Worm (Caenorhabditis elegans) whole organism, L4 larva: Measurements from ENCODE around the gene acr-7.

Source experiments
- F10B5.3 ChIP-seq: sonication (generic microtip); optimal IDR thresholded peaks from 2 replicates; lab custom pipeline; 2016; ENCODE audit warnings: mild to moderate bottlenecking, missing genetic modification characterization, missing compliant biosample characterization
- F49E8.2 ChIP-seq: sonication (generic microtip); optimal IDR thresholded peaks from 2 replicates; lab custom pipeline; 2016; ENCODE audit warnings: missing compliant biosample characterization, mild to moderate bottlenecking, missing genetic modification characterization, borderline replicate concordance
- R02D3.7 ChIP-seq: fragments of 150-350 bp; sonication (generic microtip); optimal IDR thresholded peaks from 3 replicates; lab custom pipeline; 2014; ENCODE audit warnings: missing biosample characterization, missing genetic modification characterization
- T20F7.1 ChIP-seq: fragments of 200-800 bp; sonication (Bioruptor generic); optimal IDR thresholded peaks from 2 replicates; lab custom pipeline; 2018; ENCODE audit warnings: mild to moderate bottlenecking, missing genetic modification characterization, missing compliant biosample characterization
- Y5F2A.4 ChIP-seq: fragments of 200-800 bp; sonication (Bioruptor generic); optimal IDR thresholded peaks from 2 replicates; lab custom pipeline; 2018; ENCODE audit warnings: mild to moderate bottlenecking, missing genetic modification characterization, missing compliant biosample characterization
- Y75B8A.6 ChIP-seq: fragments of 200-800 bp; sonication (Bioruptor generic); IDR thresholded peaks from 2 replicates; pipeline ENCODE4 v1.3.6; 2022; ENCODE audit warnings: missing genetic modification reagents, missing genetic modification characterization, missing compliant biosample characterization
- arid-1 ChIP-seq: fragments of 200-800 bp; sonication (Bioruptor generic); conservative IDR thresholded peaks from 2 replicates; pipeline ENCODE4 v1.3.6; 2022; ENCODE audit warnings: missing genetic modification reagents, missing genetic modification characterization, missing compliant biosample characterization
- attf-4 ChIP-seq: sonication (generic microtip); optimal IDR thresholded peaks from 3 replicates; lab custom pipeline; 2017; ENCODE audit warnings: missing biosample characterization, missing genetic modification characterization
- ceh-28 ChIP-seq: fragments of 150-350 bp; optimal IDR thresholded peaks from 2 replicates; lab custom pipeline; 2014; ENCODE audit warnings: missing biosample characterization, missing genetic modification reagents, missing genetic modification characterization
- ceh-32 ChIP-seq: sonication (generic microtip); optimal IDR thresholded peaks from 2 replicates; lab custom pipeline; 2016; ENCODE audit warnings: mild to moderate bottlenecking, missing genetic modification characterization, missing compliant biosample characterization; ENCODE audit not compliant: poor library complexity
- ceh-62 ChIP-seq: sonication (generic microtip); optimal IDR thresholded peaks from 2 replicates; lab custom pipeline; 2017; ENCODE audit warnings: missing biosample characterization, missing genetic modification characterization
- daf-19 ChIP-seq: fragments of 200-800 bp; sonication (Bioruptor generic); conservative IDR thresholded peaks from 2 replicates; pipeline ENCODE4 v1.3.6; 2022; ENCODE audit warnings: missing genetic modification characterization, missing compliant biosample characterization
- dmd-8 ChIP-seq: fragments of 200-800 bp; sonication (Bioruptor generic); IDR thresholded peaks from 2 replicates; pipeline ENCODE4 v1.3.6; 2022; ENCODE audit warnings: missing genetic modification characterization, missing compliant biosample characterization
- dpl-1 ChIP-seq: fragments of 150-350 bp; optimal IDR thresholded peaks from 2 replicates; lab custom pipeline; 2014; ENCODE audit warnings: missing biosample characterization, missing genetic modification reagents, missing genetic modification characterization
- duxl-1 ChIP-seq: sonication (generic microtip); optimal IDR thresholded peaks from 2 replicates; lab custom pipeline; 2016; ENCODE audit warnings: mild to moderate bottlenecking, missing genetic modification characterization, moderate library complexity, missing compliant biosample characterization; ENCODE audit not compliant: poor library complexity
- dve-1 ChIP-seq: sonication (generic microtip); optimal IDR thresholded peaks from 2 replicates; lab custom pipeline; 2017; ENCODE audit warnings: antibody characterized with exemption, mild to moderate bottlenecking, missing genetic modification characterization, missing compliant biosample characterization; ENCODE audit not compliant: insufficient read depth
- egl-27 ChIP-seq: sonication (generic microtip); optimal IDR thresholded peaks from 3 replicates; lab custom pipeline; 2017; ENCODE audit warnings: missing biosample characterization, missing genetic modification reagents, missing genetic modification characterization
- fkh-10 ChIP-seq: fragments of 150-350 bp; optimal IDR thresholded peaks from 2 replicates; lab custom pipeline; 2014; ENCODE audit warnings: missing biosample characterization, missing genetic modification reagents, missing genetic modification characterization
- hif-1 ChIP-seq, 2 experiments: sonication (generic microtip); optimal IDR thresholded peaks; 2 replicates each; lab custom pipeline; 2016 to 2017; ENCODE audit warnings: missing compliant biosample characterization in 2 of 2, missing genetic modification characterization in 2 of 2, missing genetic modification reagents in 2 of 2, missing genotype in 2 of 2, mild to moderate bottlenecking in 1 of 2
- hmg-1.1 ChIP-seq: fragments of 200-800 bp; sonication (Bioruptor generic); IDR thresholded peaks from 2 replicates; pipeline ENCODE4 v1.3.6; 2022; ENCODE audit warnings: missing genetic modification reagents, missing genetic modification characterization, missing compliant biosample characterization
- lin-38 ChIP-seq: fragments of 200-800 bp; sonication (Bioruptor generic); IDR thresholded peaks from 2 replicates; pipeline ENCODE4 v1.3.6; 2022; ENCODE audit warnings: missing genetic modification reagents, missing genetic modification characterization, missing compliant biosample characterization
- lsy-2 ChIP-seq, 2 experiments: fragments of 150-350 bp in 1 of 2; sonication (generic microtip) in 1 of 2; optimal IDR thresholded peaks; 2 replicates each; lab custom pipeline; 2014 to 2017; ENCODE audit warnings: missing biosample characterization in 2 of 2, missing genetic modification characterization in 2 of 2
- mdl-1 ChIP-seq, 2 experiments: fragments of 150-350 bp in 1 of 2; sonication (generic microtip) in 1 of 2; optimal IDR thresholded peaks; 2 replicates each; lab custom pipeline; 2014 to 2017; ENCODE audit warnings: missing biosample characterization in 2 of 2, missing genetic modification characterization in 2 of 2
- mep-1 ChIP-seq: fragments of 150-350 bp; sonication (generic microtip); optimal IDR thresholded peaks from 3 replicates; lab custom pipeline; 2014; ENCODE audit warnings: missing biosample characterization, missing genetic modification characterization
- mes-2 ChIP-seq: sonication (generic microtip); optimal IDR thresholded peaks from 2 replicates; lab custom pipeline; 2016; ENCODE audit warnings: missing genotype, mild to moderate bottlenecking, missing genetic modification characterization, missing compliant biosample characterization; ENCODE audit not compliant: poor library complexity, severe bottlenecking
- nhr-111 ChIP-seq: fragments of 200-800 bp; sonication (Bioruptor generic); optimal IDR thresholded peaks from 2 replicates; lab custom pipeline; 2018; ENCODE audit warnings: mild to moderate bottlenecking, missing genetic modification characterization, missing compliant biosample characterization
- nhr-48 ChIP-seq: sonication (generic microtip); optimal IDR thresholded peaks from 2 replicates; lab custom pipeline; 2016; ENCODE audit warnings: mild to moderate bottlenecking, missing genetic modification characterization, missing compliant biosample characterization
- nhr-6 ChIP-seq: fragments of 150-350 bp; optimal IDR thresholded peaks from 2 replicates; lab custom pipeline; 2014; ENCODE audit warnings: missing biosample characterization, missing genetic modification characterization
- nhr-77 ChIP-seq: fragments of 150-350 bp; optimal IDR thresholded peaks from 2 replicates; lab custom pipeline; 2014; ENCODE audit warnings: missing biosample characterization, missing genetic modification characterization
- pqm-1 ChIP-seq: sonication (generic microtip); optimal IDR thresholded peaks from 2 replicates; lab custom pipeline; 2017; ENCODE audit warnings: missing biosample characterization, missing genetic modification characterization
- saeg-2 ChIP-seq: fragments of 200-800 bp; sonication (Bioruptor generic); IDR thresholded peaks from 2 replicates; pipeline ENCODE4 v1.3.6; 2022; ENCODE audit warnings: missing genetic modification reagents, missing genetic modification characterization, missing compliant biosample characterization
- sdz-12 ChIP-seq: fragments of 200-800 bp; sonication (Bioruptor generic); optimal IDR thresholded peaks from 2 replicates; lab custom pipeline; 2018; ENCODE audit warnings: mild to moderate bottlenecking, missing genetic modification characterization, missing compliant biosample characterization
- set-16 ChIP-seq: fragments of 200-800 bp; sonication (Bioruptor generic); IDR thresholded peaks from 2 replicates; pipeline ENCODE4 v1.3.6; 2022; ENCODE audit warnings: missing genetic modification reagents, missing genetic modification characterization, missing compliant biosample characterization
- skn-1 ChIP-seq: fragments of 150-350 bp; optimal IDR thresholded peaks from 2 replicates; lab custom pipeline; 2014; ENCODE audit warnings: missing biosample characterization, missing genetic modification characterization
- tag-97 ChIP-seq: fragments of 200-800 bp; sonication (Bioruptor generic); IDR thresholded peaks from 2 replicates; pipeline ENCODE4 v1.3.6; 2022; ENCODE audit warnings: missing genetic modification characterization, missing compliant biosample characterization
- tra-1 ChIP-seq: fragments of 200-800 bp; sonication (Bioruptor generic); IDR thresholded peaks from 2 replicates; pipeline ENCODE4 v1.3.6; 2022; ENCODE audit warnings: missing genetic modification reagents, missing genetic modification characterization, missing compliant biosample characterization
- unc-39 ChIP-seq: sonication (generic microtip); optimal IDR thresholded peaks from 2 replicates; lab custom pipeline; 2017; ENCODE audit warnings: missing biosample characterization, missing genetic modification characterization
- unc-62 ChIP-seq, 3 experiments: fragments of 150-350 bp in 1 of 3; sonication (generic microtip); optimal IDR thresholded peaks in 2 of 3; peaks in 1 of 3; 1 replicate in 1 of 3; 2 replicates in 2 of 3; lab custom pipeline; 2014 to 2017; ENCODE audit warnings: missing biosample characterization in 3 of 3, missing genetic modification characterization in 3 of 3, missing genetic modification reagents in 3 of 3, missing genotype in 1 of 3
- zag-1 ChIP-seq: fragments of 150-350 bp; optimal IDR thresholded peaks from 2 replicates; lab custom pipeline; 2014; ENCODE audit warnings: missing biosample characterization, missing genetic modification characterization
- zfp-2 ChIP-seq: sonication (generic microtip); optimal IDR thresholded peaks from 2 replicates; lab custom pipeline; 2016; ENCODE audit warnings: mild to moderate bottlenecking, missing genetic modification characterization, missing compliant biosample characterization
- zip-2 ChIP-seq: fragments of 150-350 bp; optimal IDR thresholded peaks from 2 replicates; lab custom pipeline; 2014; ENCODE audit warnings: missing biosample characterization, missing genetic modification characterization

Gene acr-7

ce11 chrII:7814915-7815314, 34.7 kb downstream of the acr-7 start (continued):
- TF ChIP-seq lsy-2 (tag; optimal IDR thresholded peaks at IDR 0.05; lab: Kevin White, UChicago): peak in 1 of 2 experiments; percentile 10
- TF ChIP-seq pqm-1 (tag; lab: Kevin White, UChicago): peak; percentile 89
- TF ChIP-seq mep-1 (tag; lab: Kevin White, UChicago): no peak
- TF ChIP-seq nhr-111 (GFP tag; lab: Kevin White, UChicago): no peak
- TF ChIP-seq Y5F2A.4 (GFP tag; lab: Kevin White, UChicago): no peak
- TF ChIP-seq duxl-1: no peak
- TF ChIP-seq set-16 (GFP tag; lab: Robert Waterston, UW): no peak
- TF ChIP-seq mdl-1 (tag; optimal IDR thresholded peaks at IDR 0.05; lab: Kevin White, UChicago): no peak
- no peak for TF ChIP-seq skn-1
- TF ChIP-seq Y75B8A.6 (GFP tag; lab: Robert Waterston, UW): no peak
- no peak for TF ChIP-seq fkh-10 (GFP tag; lab: Kevin White, UChicago)
- no peak for TF ChIP-seq zfp-2 (tag; lab: Kevin White, UChicago)
- no peak for TF ChIP-seq daf-19
- no peak for TF ChIP-seq F49E8.2 (tag; lab: Kevin White, UChicago)
- TF ChIP-seq lin-38 (GFP tag; lab: Robert Waterston, UW): no peak
- TF ChIP-seq saeg-2 (GFP tag; lab: Robert Waterston, UW): no peak
- no peak for TF ChIP-seq ceh-62
- TF ChIP-seq hif-1 (tag; optimal IDR thresholded peaks at IDR 0.05; lab: Kevin White, UChicago): no peak
- TF ChIP-seq tra-1 (GFP tag; lab: Robert Waterston, UW): peak; percentile 84
- TF ChIP-seq unc-62 (GFP tag; optimal IDR thresholded peaks at IDR 0.05 in 1 of 2; lab: Kevin White, UChicago): peak; percentile 8 to 73
- TF ChIP-seq unc-62 (tag; optimal IDR thresholded peaks at IDR 0.05; lab: Kevin White, UChicago): no peak
- TF ChIP-seq arid-1 (GFP tag; lab: Robert Waterston, UW): no peak
- no peak for TF ChIP-seq ceh-32
- TF ChIP-seq tag-97 (GFP tag; lab: Robert Waterston, UW): no peak
- no peak for TF ChIP-seq unc-39 (tag; lab: Kevin White, UChicago)
- no peak for TF ChIP-seq ceh-28 (tag; lab: Kevin White, UChicago)
- TF ChIP-seq sdz-12: no peak
- no peak for TF ChIP-seq F10B5.3 (tag; lab: Kevin White, UChicago)
- no peak for TF ChIP-seq T20F7.1 (GFP tag; lab: Kevin White, UChicago)
- TF ChIP-seq dve-1 (tag; lab: Kevin White, UChicago): peak; percentile 93
- TF ChIP-seq zip-2: no peak
- TF ChIP-seq dpl-1 (GFP tag; lab: Kevin White, UChicago): no peak
- peak; percentile 34 for TF ChIP-seq nhr-48 (tag; lab: Kevin White, UChicago)
- peak; percentile 40 for TF ChIP-seq nhr-77 (tag; lab: Kevin White, UChicago)
- TF ChIP-seq egl-27 (tag; lab: Kevin White, UChicago): no peak
- TF ChIP-seq attf-4 (tag; lab: Kevin White, UChicago): no peak
- no peak for TF ChIP-seq dmd-8 (GFP tag; lab: Robert Waterston, UW)
- TF ChIP-seq zag-1 (tag; lab: Kevin White, UChicago): no peak
- TF ChIP-seq, all 104 proteins: peak for 14

DNA sequence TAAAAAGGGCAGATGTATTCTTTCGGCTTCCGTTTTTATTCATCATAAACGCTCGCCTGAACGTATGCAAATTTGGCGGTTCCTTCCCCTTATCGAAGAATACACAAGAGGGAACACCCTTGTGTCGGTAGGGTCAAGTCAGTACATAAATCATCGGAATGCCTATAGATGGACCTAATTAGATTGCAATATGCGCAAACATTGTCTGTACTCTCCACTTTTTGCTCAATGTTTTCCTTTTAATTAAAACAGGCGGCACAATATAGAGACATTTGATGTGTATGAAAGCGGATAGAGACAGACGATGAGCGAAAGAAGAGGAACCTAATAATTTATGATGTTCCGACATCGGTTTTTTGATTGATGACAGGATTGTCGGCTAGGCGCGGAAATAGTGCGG, 35.4 kb downstream of the acr-7 start:
- TF ChIP-seq mes-2: peak; percentile 19
- no peak for TF ChIP-seq R02D3.7
- peak in 1 of 2 experiments; percentile 25 for TF ChIP-seq unc-62 (GFP tag; optimal IDR thresholded peaks at IDR 0.05 in 1 of 2; lab: Kevin White, UChicago)
- no peak for TF ChIP-seq unc-62 (tag; optimal IDR thresholded peaks at IDR 0.05; lab: Kevin White, UChicago)
- peak; percentile 57 for TF ChIP-seq nhr-6 (tag; lab: Kevin White, UChicago)
- TF ChIP-seq hmg-1.1: no peak
